Worm (Caenorhabditis elegans): Measurements from ENCODE around the gene srd-67.

- TF ChIP-seq attf-6 (GFP tag; IDR thresholded peaks at IDR 0.05): no peak
- TF ChIP-seq mcd-1 (GFP tag; IDR thresholded peaks at IDR 0.05): no peak
- no peak for TF ChIP-seq him-1 (tag; optimal IDR thresholded peaks at IDR 0.05)
- TF ChIP-seq xnd-1 (tag; optimal IDR thresholded peaks at IDR 0.05): no peak
- no peak for TF ChIP-seq ceh-79 (tag; optimal IDR thresholded peaks at IDR 0.05)
- TF ChIP-seq egl-18 (GFP tag; IDR thresholded peaks at IDR 0.05): no peak
- TF ChIP-seq ceh-91 (GFP tag; IDR thresholded peaks at IDR 0.05): no peak
- no peak for TF ChIP-seq ets-4 (GFP tag; optimal IDR thresholded peaks at IDR 0.05)
- no peak for TF ChIP-seq nhr-27 (tag; optimal IDR thresholded peaks at IDR 0.05)
Observed at ce11 chrIII:2207864-2208263, 37.8 kb downstream of the srd-67 start, which contains the start of gene C39B5.5.

Data from whole organism, young adult.